Fruit fly (Drosophila melanogaster): Measurements from ENCODE around the gene bgm.
A peak's percentile ranks its signal among the peaks of the same experiment; 100 is the strongest.

The bgm gene

DNA sequence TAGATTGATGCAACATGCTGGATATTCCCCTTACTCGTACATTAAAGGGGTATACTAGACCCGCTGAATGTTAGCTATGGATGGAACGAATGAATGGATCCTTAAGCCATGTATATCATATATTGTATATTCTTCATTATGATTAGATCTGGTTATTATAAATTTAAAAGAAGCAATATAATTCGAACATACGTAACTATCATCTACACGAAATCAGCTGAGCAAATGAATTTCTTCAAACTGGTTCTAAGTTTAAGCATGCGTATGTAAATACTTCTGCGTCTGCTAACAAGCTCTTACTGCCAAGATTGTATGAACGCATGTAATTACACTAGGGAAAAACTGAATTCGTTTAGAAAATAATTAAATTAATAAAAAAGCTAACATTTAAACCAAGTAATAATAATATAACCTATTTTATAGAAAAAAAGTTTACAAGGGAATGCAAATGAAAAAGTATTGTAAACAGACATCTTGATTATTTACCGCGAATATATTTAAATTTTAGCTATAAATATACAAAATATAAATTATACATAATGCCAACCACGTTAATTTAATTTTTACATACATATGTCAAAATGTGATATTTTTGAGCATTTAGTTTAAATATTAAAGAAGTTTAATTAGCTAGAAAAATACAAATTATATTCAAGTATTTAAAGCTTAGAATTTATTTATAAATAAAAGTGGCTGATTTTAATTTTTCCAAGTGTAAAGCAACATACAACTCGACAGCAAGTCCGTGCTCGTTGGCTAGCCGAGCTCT is 8.3 kb downstream of the bgm start (continued):
- peak; percentile 18 for TF ChIP-seq MTF-1 (GFP tag; optimal IDR thresholded peaks at IDR 0.05; ENCODE audit: borderline replicate concordance)
- peak; percentile 48 for TF ChIP-seq CG10209 (GFP tag; optimal IDR thresholded peaks at IDR 0.05)
- peak; percentile 38; the same call in 1 of the 2 replicates for TF ChIP-seq H2.0 (GFP tag; IDR thresholded peaks at IDR 0.05)
- TF ChIP-seq CG14050 (GFP tag; IDR thresholded peaks at IDR 0.05) = no peak
- TF ChIP-seq CG1647 (GFP tag; optimal IDR thresholded peaks at IDR 0.05) = peak; percentile 44
- peak; percentile 15; the same call in 1 of the 3 replicates for TF ChIP-seq H15 (GFP tag; IDR thresholded peaks at IDR 0.05)
- peak; percentile 87 for TF ChIP-seq CG31441 (GFP tag; IDR thresholded peaks at IDR 0.05)
- TF ChIP-seq CG4820 (GFP tag; optimal IDR thresholded peaks at IDR 0.05) = peak; percentile 13
- TF ChIP-seq prd (optimal IDR thresholded peaks at IDR 0.05) = no peak
- peak; percentile 68; the same call in 2 of the 3 replicates for TF ChIP-seq prd (GFP tag; IDR thresholded peaks at IDR 0.05)
- no peak for TF ChIP-seq Hey (tag; optimal IDR thresholded peaks at IDR 0.05)
- TF ChIP-seq Usf (GFP tag; optimal IDR thresholded peaks at IDR 0.05) = peak; percentile 14
- TF ChIP-seq B-H1 (GFP tag; IDR thresholded peaks at IDR 0.05) = peak; percentile 49
- peak; percentile 39 for TF ChIP-seq tio (GFP tag; optimal IDR thresholded peaks at IDR 0.05)
- peak; percentile 8 for TF ChIP-seq MESR4 (GFP tag; optimal IDR thresholded peaks at IDR 0.05)
- TF ChIP-seq Dad (GFP tag; optimal IDR thresholded peaks at IDR 0.05) = no peak
- peak; percentile 81 for TF ChIP-seq dmrt11E (tag; optimal IDR thresholded peaks at IDR 0.05)
- TF ChIP-seq nmo (GFP tag; optimal IDR thresholded peaks at IDR 0.05) = peak; percentile 91
- peak; percentile 78 for TF ChIP-seq Meics (GFP tag; optimal IDR thresholded peaks at IDR 0.05)
- TF ChIP-seq eve (GFP tag; optimal IDR thresholded peaks at IDR 0.05) = peak in 1 of 2 experiments; percentile 35
- 0 out of 2 replicates have a peak, but pooled peaks have one; percentile 24 for TF ChIP-seq CG43689 (GFP tag; IDR thresholded peaks at IDR 0.05)
- peak; percentile 47 for TF ChIP-seq CG5245 (GFP tag; optimal IDR thresholded peaks at IDR 0.05)
- TF ChIP-seq CG3847 (GFP tag; IDR thresholded peaks at IDR 0.05) = 0 out of 2 replicates have a peak, but pooled peaks have one; percentile 12
- TF ChIP-seq Opbp (GFP tag; IDR thresholded peaks at IDR 0.05; ENCODE audit: partially characterized antibody) = no peak
- peak; percentile 34; the same call in 1 of the 2 replicates for TF ChIP-seq Taf1 (GFP tag; IDR thresholded peaks at IDR 0.05)
- TF ChIP-seq CG18262 (tag; optimal IDR thresholded peaks at IDR 0.05) = peak; percentile 93
- TF ChIP-seq Nf-YB (GFP tag; optimal IDR thresholded peaks at IDR 0.05) = peak; percentile 71
- peak; percentile 53; the same call in 1 of the 2 replicates for TF ChIP-seq gt (GFP tag; IDR thresholded peaks at IDR 0.05)
- 0 out of 2 replicates have a peak, but pooled peaks have one; percentile 35 for TF ChIP-seq CG11696 (GFP tag; IDR thresholded peaks at IDR 0.05)
- peak; percentile 76 for TF ChIP-seq CG12659 (GFP tag; optimal IDR thresholded peaks at IDR 0.05)
- peak; percentile 0 for TF ChIP-seq CG3995 (GFP tag; optimal IDR thresholded peaks at IDR 0.05)
- 0 out of 2 replicates have a peak, but pooled peaks have one; percentile 27 for TF ChIP-seq bowl (GFP tag; IDR thresholded peaks at IDR 0.05)
- peak; percentile 80 for TF ChIP-seq ci (GFP tag; IDR thresholded peaks at IDR 0.05)
- TF ChIP-seq rib (GFP tag; IDR thresholded peaks at IDR 0.05) = no peak
- peak; percentile 34 for TF ChIP-seq Hmx (GFP tag; optimal IDR thresholded peaks at IDR 0.05)
- peak; percentile 90 for TF ChIP-seq CG1603 (tag; optimal IDR thresholded peaks at IDR 0.05)
- peak; percentile 59; the same call in 1 of the 2 replicates for TF ChIP-seq CG10959 (GFP tag; IDR thresholded peaks at IDR 0.05)
- peak; percentile 69 for TF ChIP-seq CG10267 (tag; optimal IDR thresholded peaks at IDR 0.05)
- peak; percentile 58 for TF ChIP-seq CG17385 (GFP tag; optimal IDR thresholded peaks at IDR 0.05)
- TF ChIP-seq Doc2 (GFP tag; IDR thresholded peaks at IDR 0.05) = no peak
- TF ChIP-seq Xrp1 (GFP tag; IDR thresholded peaks at IDR 0.05) = peak; percentile 82
- peak; percentile 7 to 76 for TF ChIP-seq Hr51 (GFP tag; optimal IDR thresholded peaks at IDR 0.05)
- TF ChIP-seq Sry-δ (GFP tag; optimal IDR thresholded peaks at IDR 0.05) = no peak
- peak; percentile 43; the same call in 1 of the 2 replicates for TF ChIP-seq ttk (GFP tag; IDR thresholded peaks at IDR 0.05)
- peak; percentile 46 for TF ChIP-seq CG8089 (GFP tag; optimal IDR thresholded peaks at IDR 0.05)
- TF ChIP-seq CG18011 (GFP tag; optimal IDR thresholded peaks at IDR 0.05) = no peak
- peak; percentile 33 for TF ChIP-seq CG1529 (GFP tag; optimal IDR thresholded peaks at IDR 0.05)
- no peak for TF ChIP-seq CG8290 (GFP tag; optimal IDR thresholded peaks at IDR 0.05)
- peak in 1 of 2 experiments; percentile 92 for TF ChIP-seq CG8290 (tag; optimal IDR thresholded peaks at IDR 0.05)

Data from whole organism, embryonic.